Fruit fly (Drosophila melanogaster): ENCODE data around the gene CG42780.

The CG42780 gene

dm6 chrX:7336962-7337844 is 5.2 kb upstream of the CG42780 start, which contains the start of gene CBP (continued):
- TF ChIP-seq CG18764 (GFP tag; optimal IDR thresholded peaks at IDR 0.05) (peak; percentile 95), CG3847 (GFP tag; IDR thresholded peaks at IDR 0.05) (peak; percentile 94), bbx (GFP tag; IDR thresholded peaks at IDR 0.05; ENCODE audit: partially characterized antibody) (peak; percentile 30; the same call in 1 of the 2 replicates), CG7963 (GFP tag; IDR thresholded peaks at IDR 0.05; ENCODE audit: partially characterized antibody) (no peak), stwl (tag; optimal IDR thresholded peaks at IDR 0.05) (peak; percentile 86), sna (GFP tag; IDR thresholded peaks at IDR 0.05; ENCODE audit: partially characterized antibody) (no peak), CG17829 (tag; optimal IDR thresholded peaks at IDR 0.05) (peak; percentile 99), row (GFP tag; IDR thresholded peaks at IDR 0.05) (peak; percentile 95), Xbp1 (GFP tag; optimal IDR thresholded peaks at IDR 0.05) (peak; percentile 98), sim (GFP tag; IDR thresholded peaks at IDR 0.05) (peak; percentile 96), CG5245 (GFP tag; optimal IDR thresholded peaks at IDR 0.05) (peak; percentile 97), nom (GFP tag; optimal IDR thresholded peaks at IDR 0.05) (peak; percentile 92), rib (GFP tag; IDR thresholded peaks at IDR 0.05) (no peak; the same call in none of the 2 replicates), Fer1 (GFP tag; optimal IDR thresholded peaks at IDR 0.05) (peak; percentile 97), CG14441 (GFP tag; IDR thresholded peaks at IDR 0.05) (peak; percentile 93), CG2712 (tag; optimal IDR thresholded peaks at IDR 0.05) (peak; percentile 99), da (GFP tag; optimal IDR thresholded peaks at IDR 0.05) (peak; percentile 97), CkIIα-i1 (GFP tag; IDR thresholded peaks at IDR 0.05) (0 out of 2 replicates have a peak, but pooled peaks have one; percentile 53), Vsx1 (GFP tag; optimal IDR thresholded peaks at IDR 0.05) (peak; percentile 92), CG10959 (GFP tag; IDR thresholded peaks at IDR 0.05) (peak; percentile 96), kay (GFP tag; optimal IDR thresholded peaks at IDR 0.05) (peak; percentile 95), Nf-YB (GFP tag; optimal IDR thresholded peaks at IDR 0.05) (peak; percentile 90), CG34224 (GFP tag; IDR thresholded peaks at IDR 0.05; ENCODE audit: partially characterized antibody) (no peak), prd (optimal IDR thresholded peaks at IDR 0.05) (no peak), prd (GFP tag; IDR thresholded peaks at IDR 0.05) (peak; percentile 97), Six4 (GFP tag; optimal IDR thresholded peaks at IDR 0.05) (peak; percentile 98), CG14667 (GFP tag; IDR thresholded peaks at IDR 0.05) (peak; percentile 93), hkb (optimal IDR thresholded peaks at IDR 0.05) (no peak), hkb (GFP tag; IDR thresholded peaks at IDR 0.05) (peak; percentile 98), PHDP (tag; optimal IDR thresholded peaks at IDR 0.05) (peak; percentile 98), CG17186 (GFP tag; optimal IDR thresholded peaks at IDR 0.05) (peak; percentile 92), Elba2 (GFP tag; optimal IDR thresholded peaks at IDR 0.05) (peak; percentile 79), CG10147 (GFP tag; optimal IDR thresholded peaks at IDR 0.05) (peak; percentile 95), hth (optimal IDR thresholded peaks at IDR 0.05) (no peak), danr (GFP tag; IDR thresholded peaks at IDR 0.05) (peak; percentile 93), CG34376 (GFP tag; optimal IDR thresholded peaks at IDR 0.05) (peak; percentile 91), bowl (GFP tag; IDR thresholded peaks at IDR 0.05) (peak; percentile 90), Dp (GFP tag; optimal IDR thresholded peaks at IDR 0.05) (peak; percentile 26), Kr (GFP tag; optimal IDR thresholded peaks at IDR 0.05) (peak; percentile 95), trh (GFP tag; optimal IDR thresholded peaks at IDR 0.05) (peak; percentile 92), Dfd (GFP tag; optimal IDR thresholded peaks at IDR 0.05) (no peak), usp (GFP tag; optimal IDR thresholded peaks at IDR 0.05) (no peak), CG8388 (GFP tag; optimal IDR thresholded peaks at IDR 0.05) (peak; percentile 98), amos (GFP tag; IDR thresholded peaks at IDR 0.05; ENCODE audit: partially characterized antibody) (no peak), pita (GFP tag; optimal IDR thresholded peaks at IDR 0.05) (no peak), nerfin-1 (tag; optimal IDR thresholded peaks at IDR 0.05) (peak; percentile 96), HLH54F (GFP tag; optimal IDR thresholded peaks at IDR 0.05) (peak; percentile 93), H2.0 (GFP tag; IDR thresholded peaks at IDR 0.05) (peak; percentile 95), chif (GFP tag; optimal IDR thresholded peaks at IDR 0.05) (peak; percentile 96 to 99)
